Fruit fly (Drosophila melanogaster) whole organism, embryonic: ENCODE measurements around the gene par-6.

ENCODE experiments used
- CG11398 ChIP-seq: fragments of 200-800 bp; sonication (Bioruptor generic); optimal IDR thresholded peaks from 2 replicates; lab custom pipeline; 2016; ENCODE audit warnings: missing biosample characterization, missing genetic modification characterization
- CG11504 ChIP-seq: fragments of 200-800 bp; sonication (Bioruptor generic); optimal IDR thresholded peaks from 3 replicates; lab custom pipeline; 2019; ENCODE audit warnings: missing biosample characterization, mild to moderate bottlenecking, missing genetic modification characterization, moderate library complexity
- CG12299 ChIP-seq: fragments of 200-800 bp; sonication (Bioruptor generic); optimal IDR thresholded peaks from 2 replicates; lab custom pipeline; 2018; ENCODE audit warnings: missing biosample characterization, mild to moderate bottlenecking, missing genetic modification characterization
- CG12391 ChIP-seq: fragments of 200-800 bp; sonication (Bioruptor generic); optimal IDR thresholded peaks from 3 replicates; lab custom pipeline; 2018; ENCODE audit warnings: missing biosample characterization, mild to moderate bottlenecking, missing genetic modification characterization, moderate library complexity
- CG14710 ChIP-seq: fragments of 200-800 bp; sonication (Bioruptor generic); optimal IDR thresholded peaks from 3 replicates; lab custom pipeline; 2019; ENCODE audit warnings: missing biosample characterization, mild to moderate bottlenecking, missing genetic modification characterization, moderate library complexity
- CG15514 ChIP-seq: fragments of 200-800 bp; sonication (Bioruptor generic); optimal IDR thresholded peaks from 3 replicates; lab custom pipeline; 2017; ENCODE audit warnings: missing biosample characterization, missing genetic modification characterization, mild to moderate bottlenecking, moderate library complexity, missing genetic modification reagents
- CG1603 ChIP-seq: fragments of 200-800 bp; sonication (Bioruptor generic); optimal IDR thresholded peaks from 2 replicates; lab custom pipeline; 2019; ENCODE audit warnings: missing biosample characterization, mild to moderate bottlenecking, missing genetic modification characterization, moderate library complexity
- CG17361 ChIP-seq: fragments of 200-800 bp; sonication (Bioruptor generic); IDR thresholded peaks from 3 replicates; pipeline ENCODE4 v1.3.6; 2022; ENCODE audit warnings: missing biosample characterization, missing genetic modification characterization
- CG17385 ChIP-seq: fragments of 200-800 bp; sonication (Bioruptor generic); optimal IDR thresholded peaks from 3 replicates; lab custom pipeline; 2018; ENCODE audit warnings: missing biosample characterization, mild to moderate bottlenecking, missing genetic modification characterization
- CG18011 ChIP-seq: fragments of 200-800 bp; sonication (Bioruptor generic); optimal IDR thresholded peaks from 2 replicates; lab custom pipeline; 2017; ENCODE audit warnings: missing biosample characterization, missing genetic modification characterization, mild to moderate bottlenecking, moderate library complexity, missing genotype
- CG30020 ChIP-seq: fragments of 200-800 bp; optimal IDR thresholded peaks from 2 replicates; lab custom pipeline; 2019; ENCODE audit warnings: missing biosample characterization, mild to moderate bottlenecking, missing genetic modification characterization, moderate library complexity
- CG30403 ChIP-seq: fragments of 200-800 bp; sonication (Bioruptor generic); optimal IDR thresholded peaks from 3 replicates; lab custom pipeline; 2016; ENCODE audit warnings: missing biosample characterization, missing genetic modification characterization
- CG31224 ChIP-seq: fragments of 200-800 bp; sonication (Bioruptor generic); IDR thresholded peaks from 2 replicates; pipeline ENCODE4 v1.3.6; 2022; ENCODE audit warnings: missing biosample characterization, missing genetic modification characterization
- CG3847 ChIP-seq: fragments of 200-800 bp; sonication (Bioruptor generic); IDR thresholded peaks from 2 replicates; pipeline ENCODE4 v1.3.6; 2022; ENCODE audit warnings: missing biosample characterization, missing genetic modification characterization
- CG7839 ChIP-seq: fragments of 200-800 bp; sonication (Bioruptor generic); optimal IDR thresholded peaks from 3 replicates; lab custom pipeline; 2018; ENCODE audit warnings: missing biosample characterization, mild to moderate bottlenecking, missing genetic modification characterization, moderate library complexity
- CG8290 ChIP-seq, 3 experiments: fragments of 200-800 bp; sonication (Bioruptor generic); optimal IDR thresholded peaks; 2 replicates each; lab custom pipeline; 2016 to 2019; ENCODE audit warnings: missing biosample characterization in 3 of 3, missing genetic modification characterization in 3 of 3, mild to moderate bottlenecking in 2 of 3, moderate library complexity in 1 of 3
- CG8924 ChIP-seq: fragments of 200-800 bp; optimal IDR thresholded peaks from 3 replicates; lab custom pipeline; 2019; ENCODE audit warnings: missing biosample characterization, mild to moderate bottlenecking, missing genetic modification characterization, moderate library complexity
- CG9727 ChIP-seq: fragments of 200-800 bp; sonication (Bioruptor generic); optimal IDR thresholded peaks from 3 replicates; lab custom pipeline; 2017; ENCODE audit warnings: missing biosample characterization, mild to moderate bottlenecking, missing genetic modification characterization
- CG9932 ChIP-seq: fragments of 200-800 bp; sonication (Bioruptor generic); IDR thresholded peaks from 2 replicates; pipeline ENCODE4 v1.3.6; 2022; ENCODE audit warnings: missing biosample characterization, missing genetic modification characterization
- Dad ChIP-seq: fragments of 200-800 bp; sonication (Bioruptor generic); optimal IDR thresholded peaks from 3 replicates; lab custom pipeline; 2016; ENCODE audit warnings: missing biosample characterization, missing genetic modification characterization
- Dbx ChIP-seq: fragments of 200-800 bp; sonication (Bioruptor generic); IDR thresholded peaks from 3 replicates; pipeline ENCODE4 v1.3.6; 2022; ENCODE audit warnings: missing biosample characterization, missing genetic modification characterization
- Hmx ChIP-seq: fragments of 200-800 bp; sonication (Bioruptor generic); optimal IDR thresholded peaks from 2 replicates; lab custom pipeline; 2016; ENCODE audit warnings: missing biosample characterization, missing genetic modification characterization
- MBD-R2 ChIP-seq: fragments of 200-800 bp; sonication (Bioruptor generic); IDR thresholded peaks from 2 replicates; pipeline ENCODE4 v1.3.6; 2022; ENCODE audit warnings: missing biosample characterization, missing genetic modification characterization
- Med ChIP-seq: fragments of 200-800 bp; sonication (Bioruptor generic); peaks from one replicate; lab custom pipeline; 2016; ENCODE audit warnings: missing biosample characterization, missing genetic modification characterization, mild to moderate bottlenecking, inconsistent platforms, moderate library complexity
- Meics ChIP-seq: fragments of 200-800 bp; sonication (Bioruptor generic); optimal IDR thresholded peaks from 2 replicates; lab custom pipeline; 2017; ENCODE audit warnings: missing biosample characterization, mild to moderate bottlenecking, missing genetic modification characterization
- NFAT ChIP-seq: fragments of 200-800 bp; sonication (Bioruptor generic); IDR thresholded peaks from 2 replicates; pipeline ENCODE4 v1.3.6; 2022; ENCODE audit warnings: missing biosample characterization, missing genetic modification characterization
- Nf-YA ChIP-seq: fragments of 200-800 bp; sonication (Bioruptor generic); IDR thresholded peaks from 2 replicates; pipeline ENCODE4 v1.3.6; 2022; ENCODE audit warnings: missing biosample characterization, missing genetic modification characterization
- Nf-YC ChIP-seq: fragments of 200-800 bp; optimal IDR thresholded peaks from 3 replicates; lab custom pipeline; 2019; ENCODE audit warnings: missing biosample characterization, mild to moderate bottlenecking, missing genetic modification characterization, moderate library complexity
- Oli ChIP-seq: fragments of 200-800 bp; sonication (Bioruptor generic); optimal IDR thresholded peaks from 2 replicates; lab custom pipeline; 2018; ENCODE audit warnings: missing biosample characterization, mild to moderate bottlenecking, missing genetic modification characterization, moderate library complexity
- Spps ChIP-seq: fragments of 200-800 bp; sonication (Bioruptor generic); optimal IDR thresholded peaks from 2 replicates; lab custom pipeline; 2018; ENCODE audit warnings: missing biosample characterization, mild to moderate bottlenecking, missing genetic modification characterization
- Sry-β ChIP-seq: fragments of 200-800 bp; sonication (Bioruptor generic); optimal IDR thresholded peaks from 2 replicates; lab custom pipeline; 2018; ENCODE audit warnings: missing biosample characterization, mild to moderate bottlenecking, missing genetic modification characterization, moderate library complexity
- Xrp1 ChIP-seq: fragments of 200-800 bp; sonication (Bioruptor generic); IDR thresholded peaks from 2 replicates; pipeline ENCODE4 v1.3.6; 2022; ENCODE audit warnings: missing biosample characterization, missing genetic modification characterization
- YL-1 ChIP-seq: fragments of 200-800 bp; sonication (Bioruptor generic); optimal IDR thresholded peaks from 3 replicates; lab custom pipeline; 2017; ENCODE audit warnings: missing biosample characterization, mild to moderate bottlenecking, missing genetic modification characterization
- bbx ChIP-seq: fragments of 200-800 bp; sonication (Bioruptor generic); IDR thresholded peaks from 2 replicates; pipeline ENCODE4 v1.3.6; 2022; ENCODE audit warnings: missing biosample characterization, missing genetic modification characterization; ENCODE audit not compliant: partially characterized antibody
- bcd ChIP-seq: fragments of 200-800 bp; sonication (Bioruptor generic); optimal IDR thresholded peaks from 2 replicates; lab custom pipeline; 2017; ENCODE audit warnings: missing biosample characterization, mild to moderate bottlenecking, missing genetic modification characterization
- bowl ChIP-seq: fragments of 200-800 bp; sonication (Bioruptor generic); IDR thresholded peaks from 2 replicates; pipeline ENCODE4 v1.3.6; 2022; ENCODE audit warnings: missing biosample characterization, missing genetic modification characterization
- dmrt11E ChIP-seq: fragments of 200-800 bp; sonication (Bioruptor generic); optimal IDR thresholded peaks from 3 replicates; lab custom pipeline; 2018; ENCODE audit warnings: missing biosample characterization, mild to moderate bottlenecking, missing genetic modification characterization, moderate library complexity
- ewg ChIP-seq: fragments of 200-800 bp; sonication (Bioruptor generic); optimal IDR thresholded peaks from 3 replicates; lab custom pipeline; 2017; ENCODE audit warnings: mild to moderate bottlenecking, missing biosample characterization, missing genetic modification reagents, missing genetic modification characterization
- gfzf ChIP-seq: fragments of 200-800 bp; sonication (Bioruptor generic); optimal IDR thresholded peaks from 2 replicates; lab custom pipeline; 2016; ENCODE audit warnings: missing biosample characterization, mild to moderate bottlenecking, missing genetic modification characterization, moderate library complexity
- ham ChIP-seq: fragments of 200-800 bp; sonication (Bioruptor generic); IDR thresholded peaks from 2 replicates; pipeline ENCODE4 v1.3.6; 2022; ENCODE audit warnings: missing biosample characterization, missing genetic modification characterization
- kni ChIP-seq: fragments of 200-800 bp; sonication (Bioruptor generic); optimal IDR thresholded peaks from 3 replicates; lab custom pipeline; 2017; ENCODE audit warnings: mild to moderate bottlenecking, missing biosample characterization, missing genetic modification reagents, missing genetic modification characterization
- nmo ChIP-seq: fragments of 200-800 bp; sonication (Bioruptor generic); optimal IDR thresholded peaks from 2 replicates; lab custom pipeline; 2018; ENCODE audit warnings: missing biosample characterization, mild to moderate bottlenecking, missing genetic modification characterization, moderate library complexity
- phol ChIP-seq: fragments of 200-800 bp; sonication (Bioruptor generic); optimal IDR thresholded peaks from 3 replicates; lab custom pipeline; 2018; ENCODE audit warnings: missing biosample characterization, mild to moderate bottlenecking, missing genetic modification characterization, moderate library complexity
- psq ChIP-seq: fragments of 200-800 bp; sonication (Bioruptor generic); optimal IDR thresholded peaks from 2 replicates; lab custom pipeline; 2017; ENCODE audit warnings: missing biosample characterization, missing genetic modification characterization
- pzg ChIP-seq: fragments of 200-800 bp; sonication (Bioruptor generic); optimal IDR thresholded peaks from 3 replicates; lab custom pipeline; 2018; ENCODE audit warnings: missing biosample characterization, mild to moderate bottlenecking, missing genetic modification characterization, moderate library complexity
- ranshi ChIP-seq: fragments of 200-800 bp; sonication (Bioruptor generic); IDR thresholded peaks from 2 replicates; pipeline ENCODE4 v1.3.6; 2022; ENCODE audit warnings: missing biosample characterization, missing genetic modification characterization
- row ChIP-seq: fragments of 200-800 bp; sonication (Bioruptor generic); IDR thresholded peaks from 3 replicates; pipeline ENCODE4 v1.3.6; 2022; ENCODE audit warnings: missing biosample characterization, missing genetic modification characterization
- sqz ChIP-seq: fragments of 200-800 bp; sonication (Bioruptor generic); optimal IDR thresholded peaks from 3 replicates; lab custom pipeline; 2018; ENCODE audit warnings: missing biosample characterization, mild to moderate bottlenecking, missing genetic modification characterization
- wor ChIP-seq: fragments of 200-800 bp; sonication (Bioruptor generic); IDR thresholded peaks from 2 replicates; pipeline ENCODE4 v1.3.6; 2022; ENCODE audit warnings: missing biosample characterization, missing genetic modification characterization

Gene par-6

dm6 chrX:17657050-17657696 lies 46.0 kb upstream of the par-6 start, which contains the start of gene beta-Spec:
beta-Spec (plus strand) TSS chrX:17657372.
- TF ChIP-seq CG17385 (GFP tag; lab: Kevin White, UChicago) (no peak), nmo (peak; percentile 5), phol (peak; percentile 18), CG18011 (no peak), CG7839 (tag; lab: Kevin White, UChicago) (peak; percentile 27), psq (GFP tag; lab: Kevin White, UChicago) (peak; percentile 45), CG12299 (tag; lab: Kevin White, UChicago) (peak; percentile 14), CG30403 (GFP tag; lab: Kevin White, UChicago) (peak; percentile 51), MBD-R2 (GFP tag; lab: Robert Waterston, UW) (peak; percentile 21; the same call in 1 of the 2 replicates), CG14710 (tag; lab: Kevin White, UChicago) (peak; percentile 28), wor (GFP tag; lab: Robert Waterston, UW) (no peak), kni (GFP tag; lab: Kevin White, UChicago) (peak; percentile 37), bbx (GFP tag; lab: Robert Waterston, UW) (0 out of 2 replicates have a peak, but pooled peaks have one; percentile 25), CG11504 (tag; lab: Kevin White, UChicago) (peak; percentile 39), Dbx (GFP tag; lab: Robert Waterston, UW) (no peak), CG3847 (GFP tag; lab: Robert Waterston, UW) (peak; percentile 15; the same call in 1 of the 2 replicates), CG8290 (GFP tag; optimal IDR thresholded peaks at IDR 0.05; lab: Kevin White, UChicago) (no peak), CG8290 (tag; optimal IDR thresholded peaks at IDR 0.05; lab: Kevin White, UChicago) (peak in 1 of 2 experiments; percentile 7), CG9932 (GFP tag; lab: Robert Waterston, UW) (0 out of 2 replicates have a peak, but pooled peaks have one; percentile 10), Xrp1 (GFP tag; lab: Robert Waterston, UW) (no peak), pzg (peak; percentile 28), bcd (GFP tag; lab: Kevin White, UChicago) (no peak), Dad (GFP tag; lab: Kevin White, UChicago) (no peak), CG17361 (GFP tag; lab: Robert Waterston, UW) (peak; percentile 62; the same call in 1 of the 3 replicates), row (peak; percentile 71; the same call in 2 of the 3 replicates), gfzf (GFP tag; lab: Kevin White, UChicago) (peak; percentile 56), Sry-β (GFP tag; lab: Kevin White, UChicago) (peak; percentile 87), CG1603 (tag; lab: Kevin White, UChicago) (peak; percentile 1), bowl (GFP tag; lab: Robert Waterston, UW) (no peak), Nf-YC (tag; lab: Kevin White, UChicago) (peak; percentile 22), CG15514 (GFP tag; lab: Kevin White, UChicago) (peak; percentile 96), CG9727 (GFP tag; lab: Kevin White, UChicago) (peak; percentile 26), Hmx (GFP tag; lab: Kevin White, UChicago) (no peak), ranshi (no peak), CG8924 (tag; lab: Kevin White, UChicago) (peak; percentile 34), Oli (no peak), CG12391 (tag; lab: Kevin White, UChicago) (peak; percentile 9), ham (GFP tag; lab: Robert Waterston, UW) (no peak), CG30020 (peak; percentile 45), NFAT (GFP tag; lab: Robert Waterston, UW) (0 out of 2 replicates have a peak, but pooled peaks have one; percentile 4), Med (GFP tag; lab: Kevin White, UChicago) (peak; percentile 76), CG31224 (no peak), CG11398 (GFP tag; lab: Kevin White, UChicago) (no peak), Nf-YA (GFP tag; lab: Robert Waterston, UW) (no peak), sqz (no peak), ewg (GFP tag; lab: Kevin White, UChicago) (peak; percentile 58), dmrt11E (peak; percentile 4), YL-1 (GFP tag; lab: Kevin White, UChicago) (peak; percentile 80), Meics (peak; percentile 28), Spps (tag; lab: Kevin White, UChicago) (no peak)
